Worm (Caenorhabditis elegans) whole organism, mixed stage, embryonic: ENCODE measurements around the gene F54D10.5.

Experiments
- M03D4.4 ChIP-seq: sonication (generic microtip); optimal IDR thresholded peaks from 2 replicates; lab custom pipeline; 2017; ENCODE audit warnings: mild to moderate bottlenecking, missing genetic modification characterization, missing compliant biosample characterization
- blmp-1 ChIP-seq: fragments of 150-350 bp; optimal IDR thresholded peaks from 2 replicates; lab custom pipeline; 2014; ENCODE audit warnings: missing biosample characterization, missing genetic modification characterization
- ceh-39 ChIP-seq: fragments of 150-350 bp; optimal IDR thresholded peaks from 2 replicates; lab custom pipeline; 2014; ENCODE audit warnings: missing biosample characterization, missing genetic modification characterization
- ceh-43 ChIP-seq: fragments of 200-800 bp; sonication (Bioruptor generic); optimal IDR thresholded peaks from 2 replicates; lab custom pipeline; 2018; ENCODE audit warnings: mild to moderate bottlenecking, missing genetic modification characterization, moderate library complexity, missing compliant biosample characterization
- cnd-1 ChIP-seq: fragments of 200-800 bp; sonication (Bioruptor generic); optimal IDR thresholded peaks from 2 replicates; lab custom pipeline; 2018; ENCODE audit warnings: mild to moderate bottlenecking, missing genetic modification characterization, missing compliant biosample characterization
- drap-1 ChIP-seq: fragments of 200-800 bp; sonication (Bioruptor generic); optimal IDR thresholded peaks from 3 replicates; lab custom pipeline; 2018; ENCODE audit warnings: mild to moderate bottlenecking, missing genetic modification characterization, missing compliant biosample characterization
- elt-1 ChIP-seq: sonication (generic microtip); optimal IDR thresholded peaks from 2 replicates; lab custom pipeline; 2017; ENCODE audit warnings: missing genetic modification characterization, mild to moderate bottlenecking, missing compliant biosample characterization, antibody characterized with exemption, moderate library complexity, borderline replicate concordance; ENCODE audit not compliant: insufficient read depth
- elt-3 ChIP-seq: fragments of 150-350 bp; optimal IDR thresholded peaks from 2 replicates; lab custom pipeline; 2014; ENCODE audit warnings: missing biosample characterization, missing genetic modification characterization
- flh-1 ChIP-seq: fragments of 200-800 bp; sonication (Bioruptor generic); optimal IDR thresholded peaks from 2 replicates; lab custom pipeline; 2018; ENCODE audit warnings: mild to moderate bottlenecking, missing genetic modification characterization, moderate library complexity, missing compliant biosample characterization
- hlh-1 ChIP-seq: fragments of 150-350 bp; optimal IDR thresholded peaks from 2 replicates; lab custom pipeline; 2014; ENCODE audit warnings: missing biosample characterization, missing genetic modification reagents, missing genetic modification characterization
- lin-13 ChIP-seq: fragments of 150-350 bp; optimal IDR thresholded peaks from 2 replicates; lab custom pipeline; 2014; ENCODE audit warnings: missing biosample characterization, missing genetic modification characterization
- lin-32 ChIP-seq: fragments of 200-800 bp; sonication (Bioruptor generic); optimal IDR thresholded peaks from 2 replicates; lab custom pipeline; 2018; ENCODE audit warnings: mild to moderate bottlenecking, missing genetic modification characterization, missing compliant biosample characterization
- lsy-2 ChIP-seq: fragments of 150-350 bp; optimal IDR thresholded peaks from 2 replicates; lab custom pipeline; 2014; ENCODE audit warnings: missing biosample characterization, missing genetic modification characterization
- mab-5 ChIP-seq: fragments of 150-350 bp; optimal IDR thresholded peaks from 2 replicates; lab custom pipeline; 2014; ENCODE audit warnings: missing biosample characterization, missing genetic modification characterization
- mep-1 ChIP-seq: fragments of 150-350 bp; optimal IDR thresholded peaks from 2 replicates; lab custom pipeline; 2017; ENCODE audit warnings: missing biosample characterization, missing genetic modification reagents, missing genetic modification characterization, inconsistent platforms
- mls-2 ChIP-seq: sonication (generic microtip); optimal IDR thresholded peaks from 2 replicates; lab custom pipeline; 2016; ENCODE audit warnings: mild to moderate bottlenecking, missing genetic modification characterization, moderate library complexity, missing compliant biosample characterization
- nhr-2 ChIP-seq: fragments of 150-350 bp; optimal IDR thresholded peaks from 2 replicates; lab custom pipeline; 2014; ENCODE audit warnings: missing biosample characterization, missing genetic modification characterization
- nhr-237 ChIP-seq: fragments of 150-350 bp; optimal IDR thresholded peaks from 2 replicates; lab custom pipeline; 2014; ENCODE audit warnings: missing biosample characterization, missing genetic modification characterization
- nhr-28 ChIP-seq: fragments of 150-350 bp; optimal IDR thresholded peaks from 2 replicates; lab custom pipeline; 2014; ENCODE audit warnings: missing biosample characterization, missing genetic modification characterization
- pha-4 ChIP-seq: fragments of 150-350 bp; optimal IDR thresholded peaks from 2 replicates; lab custom pipeline; 2018; ENCODE audit warnings: missing biosample characterization, missing genetic modification reagents, missing genetic modification characterization
- sem-2 ChIP-seq: fragments of 200-800 bp; sonication (Bioruptor generic); optimal IDR thresholded peaks from 2 replicates; lab custom pipeline; 2018; ENCODE audit warnings: mild to moderate bottlenecking, missing genetic modification characterization, missing compliant biosample characterization
- snpc-4 ChIP-seq: fragments of 150-350 bp; optimal IDR thresholded peaks from 2 replicates; lab custom pipeline; 2014; ENCODE audit warnings: missing biosample characterization, missing genetic modification characterization
- sptf-1 ChIP-seq: sonication (generic microtip); optimal IDR thresholded peaks from 2 replicates; lab custom pipeline; 2017; ENCODE audit warnings: mild to moderate bottlenecking, missing genetic modification characterization, moderate library complexity, missing compliant biosample characterization
- tbx-8 ChIP-seq: fragments of 200-800 bp; sonication (Bioruptor generic); optimal IDR thresholded peaks from 2 replicates; lab custom pipeline; 2018; ENCODE audit warnings: mild to moderate bottlenecking, missing genetic modification characterization, moderate library complexity, missing compliant biosample characterization
- unc-120 ChIP-seq: sonication (generic microtip); optimal IDR thresholded peaks from 2 replicates; lab custom pipeline; 2017; ENCODE audit warnings: missing genetic modification characterization, missing compliant biosample characterization; ENCODE audit not compliant: poor library complexity, severe bottlenecking
- zip-8 ChIP-seq: fragments of 150-350 bp; optimal IDR thresholded peaks from 2 replicates; lab custom pipeline; 2014; ENCODE audit warnings: missing biosample characterization, missing genetic modification characterization
- ztf-11 ChIP-seq: fragments of 150-350 bp; optimal IDR thresholded peaks from 2 replicates; lab custom pipeline; 2014; ENCODE audit warnings: missing biosample characterization, missing genetic modification characterization

Gene F54D10.5

DNA sequence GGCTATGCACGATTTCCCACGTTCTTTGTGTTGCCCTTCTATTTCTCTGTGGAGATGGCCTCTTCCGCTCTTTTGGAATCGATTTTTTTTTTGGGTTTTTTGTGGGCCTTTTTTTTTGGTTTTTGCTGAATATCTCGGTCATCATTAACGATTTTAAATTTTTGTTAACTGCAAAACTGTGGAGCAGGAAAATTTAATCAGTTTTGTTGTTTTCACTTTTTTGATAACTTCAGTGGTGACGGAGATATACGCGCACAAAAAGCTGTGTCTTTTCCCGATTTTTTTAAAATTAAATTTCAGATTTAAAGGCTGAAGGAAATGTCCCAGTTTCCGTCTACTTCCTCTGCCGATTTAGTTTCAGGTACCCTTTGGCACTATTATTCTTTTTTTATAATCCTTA is 22.7 kb downstream of the F54D10.5 start, which contains the start of gene T24E12.1:
T24E12.1 (plus strand) TSS at position 301 of the 400 bp plus-strand sequence.
- TF ChIP-seq ceh-39 (tag; lab: Kevin White, UChicago) (no peak), lin-32 (no peak), unc-120 (tag; lab: Kevin White, UChicago) (no peak), elt-3 (no peak)

DNA sequence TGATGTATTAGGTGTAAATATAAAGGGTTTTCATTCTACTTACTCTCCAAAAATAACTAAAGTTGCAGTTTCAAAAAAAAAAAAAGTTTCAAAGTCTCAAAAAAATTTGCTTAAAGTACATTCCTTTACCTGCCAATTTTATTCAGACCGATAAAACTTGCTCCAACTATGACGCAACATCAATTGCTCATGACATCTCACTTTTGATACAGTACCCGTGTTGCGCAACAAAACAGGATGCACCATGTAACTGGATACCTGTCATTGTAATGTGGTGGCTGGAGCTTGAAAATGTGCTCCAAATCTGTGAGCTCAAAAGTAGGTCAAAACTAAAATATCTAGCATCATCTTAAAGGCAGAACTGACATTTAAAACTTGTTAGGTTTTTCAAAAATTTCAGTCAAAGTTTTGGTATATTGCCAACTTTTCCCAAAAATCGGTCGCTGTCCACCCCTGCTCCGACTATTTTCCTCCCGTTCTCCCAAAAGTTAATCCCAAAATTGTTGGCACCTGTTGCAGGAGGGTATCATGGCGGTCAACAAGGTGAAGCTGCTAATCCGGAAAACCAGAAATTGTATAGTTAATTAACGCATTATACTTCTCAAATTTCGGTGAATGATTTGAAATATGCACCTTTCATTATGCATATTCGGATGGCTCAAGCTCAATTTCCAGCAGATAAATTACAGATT is 25.5 kb downstream of the F54D10.5 start, which contains the start of gene T24E12.2:
T24E12.2 (plus strand) TSS at position 642 of the 692 bp plus-strand sequence.
- TF ChIP-seq hlh-1 (tag; lab: Kevin White, UChicago) = no peak
- TF ChIP-seq zip-8 = peak; percentile 99

DNA sequence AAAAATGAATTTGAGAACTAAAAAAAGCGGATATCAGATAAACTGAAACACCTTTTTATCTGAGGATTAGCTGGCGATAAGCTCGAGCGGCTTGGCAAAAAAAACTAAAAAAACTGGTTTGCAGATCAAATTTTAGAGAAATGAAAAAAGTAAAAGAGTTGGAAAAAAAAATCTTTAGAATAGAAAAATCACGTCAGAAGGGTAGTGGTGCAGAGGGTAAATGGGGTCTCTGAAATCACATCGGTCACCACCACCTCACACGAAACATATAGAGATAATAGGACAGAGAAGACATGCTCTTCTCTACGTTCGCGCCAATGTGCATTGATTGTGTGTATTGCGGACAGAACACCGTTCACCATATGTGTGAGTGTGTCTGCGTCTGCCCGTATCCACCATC is 26.7 kb downstream of the F54D10.5 start:
- TF ChIP-seq elt-1 (tag; lab: Kevin White, UChicago) (no peak), mls-2 (tag; lab: Kevin White, UChicago) (no peak), tbx-8 (GFP tag; lab: Kevin White, UChicago) (no peak), hlh-1 (tag; lab: Kevin White, UChicago) (no peak), blmp-1 (no peak), ztf-11 (no peak), ceh-39 (tag; lab: Kevin White, UChicago) (no peak), nhr-237 (tag; lab: Kevin White, UChicago) (no peak), mab-5 (tag; lab: Kevin White, UChicago) (no peak)

DNA sequence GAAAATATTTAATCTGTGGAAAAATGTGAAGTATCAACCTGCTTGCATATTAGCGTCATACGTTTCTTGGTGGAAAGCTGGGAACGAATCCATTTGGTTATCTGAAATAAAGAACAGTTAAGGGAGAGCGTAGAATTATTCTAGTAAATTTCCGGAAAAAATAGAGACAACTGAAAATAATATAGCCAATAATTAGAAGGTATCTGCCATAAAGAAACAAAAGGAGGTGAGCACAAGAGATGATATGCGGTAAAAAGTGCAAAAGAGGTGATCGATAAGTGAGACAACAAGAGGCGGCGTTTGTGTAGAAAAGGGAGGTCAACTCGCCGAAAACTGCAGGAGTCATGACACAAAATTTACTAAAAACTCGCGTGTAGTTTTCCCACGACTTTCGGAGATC is 28.5 kb downstream of the F54D10.5 start, which contains the start of gene T24E12.11:
T24E12.11 (minus strand) TSS at position 101 of the 400 bp plus-strand sequence.
- TF ChIP-seq mls-2 (tag; lab: Kevin White, UChicago) (no peak), hlh-1 (tag; lab: Kevin White, UChicago) (no peak), flh-1 (GFP tag; lab: Kevin White, UChicago) (no peak), nhr-2 (tag; lab: Kevin White, UChicago) (no peak), ceh-39 (tag; lab: Kevin White, UChicago) (no peak)

DNA sequence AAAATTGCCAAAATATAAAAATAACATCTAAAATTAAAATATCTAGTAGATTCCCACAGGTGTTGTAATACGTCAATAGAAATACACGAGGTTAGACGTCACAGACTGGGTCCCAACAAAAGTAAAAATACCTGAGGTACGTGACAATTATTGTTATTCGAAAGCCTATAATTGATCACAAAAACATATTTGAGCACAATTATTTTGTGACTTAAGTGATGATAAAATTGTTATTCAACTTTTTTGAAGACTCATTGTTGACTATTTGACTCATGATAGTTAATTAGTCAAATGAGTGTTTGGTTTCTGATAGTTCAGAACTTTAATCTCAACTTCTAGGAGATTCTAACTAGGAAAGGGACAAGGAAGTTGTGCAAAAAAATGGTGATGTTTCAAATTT is 30.2 kb downstream of the F54D10.5 start:
- TF ChIP-seq unc-120 (tag; lab: Kevin White, UChicago) = no peak
- TF ChIP-seq tbx-8 (GFP tag; lab: Kevin White, UChicago) = no peak
- TF ChIP-seq ceh-43 = no peak
- TF ChIP-seq ztf-11 = no peak
- no peak for TF ChIP-seq sem-2 (GFP tag; lab: Kevin White, UChicago)
- no peak for TF ChIP-seq zip-8
- no peak for TF ChIP-seq pha-4 (tag; lab: Kevin White, UChicago)
- no peak for TF ChIP-seq lin-32
- TF ChIP-seq, all 35 proteins: peak for 0

DNA sequence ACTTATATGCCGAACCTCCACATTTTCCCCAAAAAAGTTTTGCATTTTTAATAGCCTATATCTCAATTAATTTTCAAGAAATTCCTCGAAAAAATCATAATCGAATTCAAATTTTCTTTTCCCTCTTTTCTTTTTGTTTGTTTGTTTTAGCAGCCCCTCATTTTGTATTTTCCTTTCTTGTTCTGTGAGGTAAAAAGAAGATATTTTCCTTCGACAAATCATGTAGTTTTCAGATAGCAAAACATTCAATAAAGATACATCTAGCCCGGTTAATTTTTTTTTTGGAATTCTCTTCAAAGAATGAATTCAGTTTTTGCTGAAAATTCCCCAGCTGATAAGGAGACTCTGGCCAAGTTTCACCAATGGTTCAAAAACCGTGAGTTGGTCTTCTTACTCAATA is 32.3 kb downstream of the F54D10.5 start, which contains the start of gene T24E12.3:
T24E12.3 (plus strand) TSS at position 301 of the 400 bp plus-strand sequence.
- TF ChIP-seq ztf-11 = no peak
- TF ChIP-seq mab-5 (tag; lab: Kevin White, UChicago) = no peak
- no peak for TF ChIP-seq lin-13 (tag; lab: Kevin White, UChicago)
- TF ChIP-seq nhr-28 (tag; lab: Kevin White, UChicago) = no peak
- no peak for TF ChIP-seq lin-32
- no peak for TF ChIP-seq pha-4 (tag; lab: Kevin White, UChicago)
- TF ChIP-seq cnd-1 (tag; lab: Kevin White, UChicago) = no peak
- no peak for TF ChIP-seq mls-2 (tag; lab: Kevin White, UChicago)
- TF ChIP-seq M03D4.4 (tag; lab: Kevin White, UChicago) = no peak
- TF ChIP-seq snpc-4 (tag; lab: Kevin White, UChicago) = no peak
- TF ChIP-seq tbx-8 (GFP tag; lab: Kevin White, UChicago) = no peak

DNA sequence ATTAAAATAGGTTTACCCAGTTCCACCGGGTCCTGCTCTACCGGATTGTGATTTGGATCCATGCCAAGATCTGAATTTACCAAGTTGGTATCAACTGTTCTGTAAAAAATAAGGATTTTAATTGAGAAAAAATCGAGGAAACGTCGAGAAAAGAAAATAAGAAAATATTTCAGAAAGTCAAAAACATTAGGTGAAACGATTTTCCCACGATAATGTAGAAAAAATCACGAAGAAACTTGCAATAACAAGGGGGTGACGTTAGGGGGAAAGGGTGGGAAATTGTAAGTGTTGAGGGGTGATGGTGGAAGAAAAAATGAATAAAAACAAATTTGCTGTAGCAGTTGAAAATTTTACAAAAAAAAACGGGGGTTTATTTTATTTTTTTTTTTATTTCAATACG is 34.8 kb downstream of the F54D10.5 start, which contains the start of gene T24E12.10:
T24E12.10 (minus strand) TSS at position 101 of the 400 bp plus-strand sequence.
- TF ChIP-seq mls-2 (tag; lab: Kevin White, UChicago) (no peak), unc-120 (tag; lab: Kevin White, UChicago) (no peak), lsy-2 (tag; lab: Kevin White, UChicago) (no peak), mab-5 (tag; lab: Kevin White, UChicago) (no peak), sptf-1 (no peak), M03D4.4 (tag; lab: Kevin White, UChicago) (no peak), nhr-28 (tag; lab: Kevin White, UChicago) (no peak), blmp-1 (no peak), drap-1 (GFP tag; lab: Kevin White, UChicago) (no peak), mep-1 (tag; lab: Kevin White, UChicago) (no peak)
